Fruit fly (Drosophila melanogaster) whole organism, embryonic: ENCODE measurements around the gene CG13930.
A peak's percentile ranks its signal among the peaks of the same experiment; 100 is the strongest.

Source experiments
- Atf-2 ChIP-seq: fragments of 200-800 bp; sonication (Bioruptor generic); optimal IDR thresholded peaks from 2 replicates; lab custom pipeline; 2016; ENCODE audit warnings: missing biosample characterization, missing genetic modification characterization
- Awh ChIP-seq: fragments of 200-800 bp; sonication (Bioruptor generic); IDR thresholded peaks from 2 replicates; pipeline ENCODE4, ENCODE4 v1.3.6; 2022; ENCODE audit warnings: missing biosample characterization, missing genetic modification characterization
- B-H1 ChIP-seq: fragments of 200-800 bp; sonication (Bioruptor generic); IDR thresholded peaks from 3 replicates; pipeline ENCODE4 v1.3.6; 2022; ENCODE audit warnings: missing biosample characterization, missing genetic modification characterization
- CG12769 ChIP-seq: fragments of 200-800 bp; sonication (Bioruptor generic); optimal IDR thresholded peaks from 2 replicates; lab custom pipeline; 2019; ENCODE audit warnings: missing biosample characterization, mild to moderate bottlenecking, missing genetic modification characterization, moderate library complexity
- CG13287 ChIP-seq: fragments of 200-800 bp; sonication (Bioruptor generic); IDR thresholded peaks from 2 replicates; pipeline ENCODE4 v1.3.6; 2022; ENCODE audit warnings: missing biosample characterization, missing genetic modification characterization; ENCODE audit not compliant: partially characterized antibody
- CG1529 ChIP-seq: fragments of 200-800 bp; sonication (Bioruptor generic); optimal IDR thresholded peaks from 3 replicates; lab custom pipeline; 2018; ENCODE audit warnings: missing biosample characterization, missing genetic modification characterization
- CG2116 ChIP-seq: fragments of 200-800 bp; sonication (Bioruptor generic); optimal IDR thresholded peaks from 3 replicates; lab custom pipeline; 2018; ENCODE audit warnings: missing biosample characterization, mild to moderate bottlenecking, missing genetic modification characterization
- CG32767 ChIP-seq: fragments of 200-800 bp; sonication (Bioruptor generic); IDR thresholded peaks from 2 replicates; pipeline ENCODE4 v1.3.6; 2022; ENCODE audit warnings: missing biosample characterization, missing genetic modification characterization
- CG3995 ChIP-seq: fragments of 200-800 bp; sonication (Bioruptor generic); optimal IDR thresholded peaks from 3 replicates; lab custom pipeline; 2016; ENCODE audit warnings: missing biosample characterization, missing genetic modification characterization
- CG4820 ChIP-seq: fragments of 200-800 bp; sonication (Bioruptor generic); optimal IDR thresholded peaks from 3 replicates; lab custom pipeline; 2016; ENCODE audit warnings: missing biosample characterization, missing genetic modification characterization
- CG6654 ChIP-seq: fragments of 200-800 bp; sonication (Bioruptor generic); optimal IDR thresholded peaks from 2 replicates; lab custom pipeline; 2017; ENCODE audit warnings: missing biosample characterization, mild to moderate bottlenecking, missing genetic modification characterization
- CG6765 ChIP-seq: fragments of 200-800 bp; sonication (Bioruptor generic); optimal IDR thresholded peaks from 3 replicates; lab custom pipeline; 2017; ENCODE audit warnings: missing biosample characterization, mild to moderate bottlenecking, missing genetic modification characterization
- CG6854 ChIP-seq: fragments of 200-800 bp; sonication (Bioruptor generic); optimal IDR thresholded peaks from 3 replicates; lab custom pipeline; 2017; ENCODE audit warnings: missing biosample characterization, mild to moderate bottlenecking, missing genetic modification characterization
- CG7357 ChIP-seq: fragments of 200-800 bp; sonication (Bioruptor generic); IDR thresholded peaks from 3 replicates; pipeline ENCODE4 v1.3.6; 2022; ENCODE audit warnings: missing biosample characterization, missing genetic modification characterization
- CG7786 ChIP-seq: fragments of 200-800 bp; sonication (Bioruptor generic); optimal IDR thresholded peaks from 2 replicates; lab custom pipeline; 2016; ENCODE audit warnings: missing biosample characterization, missing genetic modification characterization
- CG8478 ChIP-seq: fragments of >200 bp; optimal IDR thresholded peaks from 2 replicates; lab custom pipeline; 2018
- CG8944 ChIP-seq: fragments of 200-800 bp; sonication (Bioruptor generic); optimal IDR thresholded peaks from 3 replicates; lab custom pipeline; 2016; ENCODE audit warnings: missing biosample characterization, missing genetic modification characterization
- Deaf1 ChIP-seq: fragments of 200-800 bp; optimal IDR thresholded peaks from 3 replicates; lab custom pipeline; 2019; ENCODE audit warnings: missing biosample characterization, mild to moderate bottlenecking, missing genetic modification characterization, moderate library complexity
- Dek ChIP-seq: fragments of 200-800 bp; sonication (Bioruptor generic); optimal IDR thresholded peaks from 3 replicates; lab custom pipeline; 2019; ENCODE audit warnings: missing biosample characterization, mild to moderate bottlenecking, missing genetic modification characterization, moderate library complexity
- Dref ChIP-seq: fragments of 200-800 bp; sonication (Bioruptor generic); IDR thresholded peaks from 2 replicates; pipeline ENCODE4 v1.3.6; 2022; ENCODE audit warnings: missing biosample characterization, missing genetic modification characterization
- Ets65A ChIP-seq: fragments of 200-800 bp; sonication (Bioruptor generic); peaks from one replicate; lab custom pipeline; 2016; ENCODE audit warnings: missing biosample characterization, missing genetic modification characterization
- Hand ChIP-seq: fragments of 200-800 bp; sonication (Bioruptor generic); optimal IDR thresholded peaks from 2 replicates; lab custom pipeline; 2017; ENCODE audit warnings: mild to moderate bottlenecking, missing biosample characterization, missing genetic modification reagents, missing genetic modification characterization
- Hey ChIP-seq: fragments of 200-800 bp; sonication (Bioruptor generic); optimal IDR thresholded peaks from 3 replicates; lab custom pipeline; 2018; ENCODE audit warnings: missing biosample characterization, mild to moderate bottlenecking, missing genetic modification characterization
- Hsf ChIP-seq: fragments of 200-800 bp; sonication (Bioruptor generic); optimal IDR thresholded peaks from 3 replicates; lab custom pipeline; 2016; ENCODE audit warnings: missing biosample characterization, missing genetic modification characterization
- MBD-R2 ChIP-seq: fragments of 200-800 bp; sonication (Bioruptor generic); IDR thresholded peaks from 2 replicates; pipeline ENCODE4 v1.3.6; 2022; ENCODE audit warnings: missing biosample characterization, missing genetic modification characterization
- MESR4 ChIP-seq: fragments of 200-800 bp; sonication (Bioruptor generic); optimal IDR thresholded peaks from 2 replicates; lab custom pipeline; 2018; ENCODE audit warnings: missing biosample characterization, mild to moderate bottlenecking, missing genetic modification characterization, moderate library complexity
- Meics ChIP-seq: fragments of 200-800 bp; sonication (Bioruptor generic); optimal IDR thresholded peaks from 2 replicates; lab custom pipeline; 2017; ENCODE audit warnings: missing biosample characterization, mild to moderate bottlenecking, missing genetic modification characterization
- Nf-YA ChIP-seq: fragments of 200-800 bp; sonication (Bioruptor generic); IDR thresholded peaks from 2 replicates; pipeline ENCODE4 v1.3.6; 2022; ENCODE audit warnings: missing biosample characterization, missing genetic modification characterization
- Nf-YB ChIP-seq: fragments of 200-800 bp; sonication (Bioruptor generic); optimal IDR thresholded peaks from 3 replicates; lab custom pipeline; 2019; ENCODE audit warnings: missing biosample characterization, mild to moderate bottlenecking, missing genetic modification characterization, moderate library complexity
- Nf-YC ChIP-seq: fragments of 200-800 bp; optimal IDR thresholded peaks from 3 replicates; lab custom pipeline; 2019; ENCODE audit warnings: missing biosample characterization, mild to moderate bottlenecking, missing genetic modification characterization, moderate library complexity
- PHDP ChIP-seq: fragments of 200-800 bp; sonication (Bioruptor generic); optimal IDR thresholded peaks from 3 replicates; lab custom pipeline; 2018; ENCODE audit warnings: missing biosample characterization, mild to moderate bottlenecking, missing genetic modification characterization, moderate library complexity
- Ravus ChIP-seq: fragments of 200-800 bp; sonication (Bioruptor generic); IDR thresholded peaks from 2 replicates; pipeline ENCODE4 v1.3.6; 2022; ENCODE audit warnings: missing biosample characterization, missing genetic modification characterization
- Taf1 ChIP-seq: fragments of 200-800 bp; sonication (Bioruptor generic); IDR thresholded peaks from 2 replicates; pipeline ENCODE4 v1.3.6; 2022; ENCODE audit warnings: missing biosample characterization, missing genetic modification characterization
- Usf ChIP-seq: fragments of 200-800 bp; sonication (Bioruptor generic); optimal IDR thresholded peaks from 2 replicates; lab custom pipeline; 2017; ENCODE audit warnings: missing genotype, missing biosample characterization, missing genetic modification characterization
- ato ChIP-seq: fragments of 200-800 bp; sonication (Bioruptor generic); IDR thresholded peaks from 2 replicates; pipeline ENCODE4 v1.3.6; 2022; ENCODE audit warnings: missing biosample characterization, missing genetic modification characterization; ENCODE audit not compliant: partially characterized antibody
- cad ChIP-seq: fragments of >200 bp; optimal IDR thresholded peaks from 2 replicates; lab custom pipeline; 2017; ENCODE audit warnings: missing biosample characterization, missing genetic modification characterization
- cwo ChIP-seq: fragments of 200-800 bp; sonication (Bioruptor generic); optimal IDR thresholded peaks from 3 replicates; lab custom pipeline; 2017; ENCODE audit warnings: missing biosample characterization, missing genetic modification characterization, mild to moderate bottlenecking, moderate library complexity, missing genetic modification reagents
- dysf ChIP-seq: fragments of 200-800 bp; sonication (Bioruptor generic); IDR thresholded peaks from 3 replicates; pipeline ENCODE4 v1.3.6; 2022; ENCODE audit warnings: missing biosample characterization, missing genetic modification characterization
- ems ChIP-seq: fragments of 200-800 bp; sonication (Bioruptor generic); optimal IDR thresholded peaks from 3 replicates; lab custom pipeline; 2016; ENCODE audit warnings: missing biosample characterization, missing genetic modification characterization
- ewg ChIP-seq: fragments of 200-800 bp; sonication (Bioruptor generic); optimal IDR thresholded peaks from 3 replicates; lab custom pipeline; 2017; ENCODE audit warnings: mild to moderate bottlenecking, missing biosample characterization, missing genetic modification reagents, missing genetic modification characterization
- gfzf ChIP-seq: fragments of 200-800 bp; sonication (Bioruptor generic); optimal IDR thresholded peaks from 2 replicates; lab custom pipeline; 2016; ENCODE audit warnings: missing biosample characterization, mild to moderate bottlenecking, missing genetic modification characterization, moderate library complexity
- gt ChIP-seq: fragments of 200-800 bp; sonication (Bioruptor generic); IDR thresholded peaks from 2 replicates; pipeline ENCODE4 v1.3.6; 2022; ENCODE audit warnings: missing biosample characterization, missing genetic modification characterization
- h ChIP-seq: fragments of >200 bp; optimal IDR thresholded peaks from 2 replicates; lab custom pipeline; 2017
- hbn ChIP-seq: fragments of 200-800 bp; sonication (Bioruptor generic); IDR thresholded peaks from 2 replicates; pipeline ENCODE4 v1.3.6; 2022; ENCODE audit warnings: missing biosample characterization, missing genetic modification characterization; ENCODE audit not compliant: partially characterized antibody
- lab ChIP-seq: fragments of 200-800 bp; sonication (Bioruptor generic); optimal IDR thresholded peaks from 3 replicates; lab custom pipeline; 2017; ENCODE audit warnings: missing biosample characterization, missing genetic modification characterization, mild to moderate bottlenecking, moderate library complexity, missing genetic modification reagents
- odd ChIP-seq: fragments of 200-800 bp; sonication (Bioruptor generic); optimal IDR thresholded peaks from 2 replicates; lab custom pipeline; 2017; ENCODE audit warnings: missing biosample characterization, mild to moderate bottlenecking, missing genetic modification characterization
- scrt ChIP-seq: fragments of 200-800 bp; sonication (Bioruptor generic); optimal IDR thresholded peaks from 2 replicates; lab custom pipeline; 2018; ENCODE audit warnings: missing biosample characterization, mild to moderate bottlenecking, missing genetic modification characterization, moderate library complexity
- seq ChIP-seq: fragments of 200-800 bp; sonication (Bioruptor generic); IDR thresholded peaks from 2 replicates; pipeline ENCODE4 v1.3.6; 2022; ENCODE audit warnings: missing biosample characterization, missing genetic modification characterization
- sob ChIP-seq: fragments of 200-800 bp; sonication (Bioruptor generic); IDR thresholded peaks from 2 replicates; pipeline ENCODE4 v1.3.6; 2022; ENCODE audit warnings: missing biosample characterization, missing genetic modification characterization
- sug ChIP-seq: fragments of 200-800 bp; optimal IDR thresholded peaks from 2 replicates; lab custom pipeline; 2019; ENCODE audit warnings: missing biosample characterization, mild to moderate bottlenecking, missing genetic modification characterization, moderate library complexity
- trem ChIP-seq: fragments of 200-800 bp; optimal IDR thresholded peaks from 3 replicates; lab custom pipeline; 2019; ENCODE audit warnings: missing biosample characterization, mild to moderate bottlenecking, missing genetic modification characterization, moderate library complexity
- zen ChIP-seq: fragments of 200-800 bp; sonication (Bioruptor generic); optimal IDR thresholded peaks from 3 replicates; lab custom pipeline; 2018; ENCODE audit warnings: missing biosample characterization, mild to moderate bottlenecking, missing genetic modification characterization, moderate library complexity

The CG13930 gene

dm6 chr3L:1664205-1664604, 8.3 kb downstream of the CG13930 start (continued):
- TF ChIP-seq CG1529 (no peak), CG8944 (GFP tag; lab: Kevin White, UChicago) (no peak), Hand (GFP tag; lab: Kevin White, UChicago) (peak; percentile 5), Awh (GFP tag; lab: Robert Waterston, UW) (0 out of 2 replicates have a peak, but pooled peaks have one; percentile 10), CG8478 (lab: Kevin White, UChicago) (no peak), CG4820 (no peak), PHDP (tag; lab: Kevin White, UChicago) (no peak), cad (GFP tag; lab: Kevin White, UChicago) (no peak), CG6654 (no peak), scrt (GFP tag; lab: Kevin White, UChicago) (peak; percentile 96), Taf1 (GFP tag; lab: Robert Waterston, UW) (no peak), Nf-YB (GFP tag; lab: Kevin White, UChicago) (no peak)

- TF ChIP-seq Hey (tag; lab: Kevin White, UChicago) (no peak), CG3995 (GFP tag; lab: Kevin White, UChicago) (no peak), Nf-YA (GFP tag; lab: Robert Waterston, UW) (no peak), Deaf1 (tag; lab: Kevin White, UChicago) (peak; percentile 68), gfzf (GFP tag; lab: Kevin White, UChicago) (no peak), trem (tag; lab: Kevin White, UChicago) (no peak), CG13287 (GFP tag; lab: Robert Waterston, UW) (no peak), Dref (GFP tag; lab: Robert Waterston, UW) (no peak), CG12769 (tag; lab: Kevin White, UChicago) (no peak), Atf-2 (GFP tag; lab: Kevin White, UChicago) (no peak), cwo (GFP tag; lab: Kevin White, UChicago) (no peak), Hsf (GFP tag; lab: Kevin White, UChicago) (no peak), CG7786 (GFP tag; lab: Kevin White, UChicago) (no peak), Ets65A (no peak), ewg (GFP tag; lab: Kevin White, UChicago) (peak; percentile 83), CG6854 (GFP tag; lab: Kevin White, UChicago) (no peak), ems (GFP tag; lab: Kevin White, UChicago) (no peak), Ravus (GFP tag; lab: Robert Waterston, UW) (no peak), seq (GFP tag; lab: Robert Waterston, UW) (no peak), B-H1 (GFP tag; lab: Robert Waterston, UW) (no peak), MESR4 (GFP tag; lab: Kevin White, UChicago) (no peak), CG32767 (GFP tag; lab: Robert Waterston, UW) (peak; percentile 48; the same call in 1 of the 2 replicates), CG7357 (GFP tag; lab: Robert Waterston, UW) (no peak), odd (GFP tag; lab: Kevin White, UChicago) (no peak), Awh (GFP tag; lab: Robert Waterston, UW) (no peak), dysf (GFP tag; lab: Robert Waterston, UW) (no peak), h (lab: Kevin White, UChicago) (no peak), CG2116 (GFP tag; lab: Kevin White, UChicago) (no peak), sob (GFP tag; lab: Robert Waterston, UW) (no peak), sug (tag; lab: Kevin White, UChicago) (no peak), MBD-R2 (GFP tag; lab: Robert Waterston, UW) (peak; percentile 36), Dek (tag; lab: Kevin White, UChicago) (no peak), CG6765 (no peak), hbn (GFP tag; lab: Robert Waterston, UW) (no peak), Meics (no peak), Nf-YC (tag; lab: Kevin White, UChicago) (peak; percentile 89), zen (no peak), ato (GFP tag; lab: Robert Waterston, UW) (no peak), Hand (GFP tag; lab: Kevin White, UChicago) (no peak), gt (GFP tag; lab: Robert Waterston, UW) (no peak), Usf (GFP tag; lab: Kevin White, UChicago) (no peak), lab (no peak)
These were observed 9.0 kb downstream of the CG13930 start for dm6 chr3L:1663531-1663930.
